Worm (Caenorhabditis elegans) whole organism, early embryonic: ENCODE data around the gene ugt-17.

Experiments used
- F13C5.2 ChIP-seq: sonication (generic microtip); optimal IDR thresholded peaks from 2 replicates; lab custom pipeline; 2017; ENCODE audit warnings: mild to moderate bottlenecking, missing genetic modification characterization, inconsistent platforms, missing compliant biosample characterization
- ama-1 ChIP-seq: fragments of 150-350 bp; optimal IDR thresholded peaks from 2 replicates; lab custom pipeline; 2014
- ceh-36 ChIP-seq: sonication (generic microtip); optimal IDR thresholded peaks from 2 replicates; lab custom pipeline; 2016; ENCODE audit warnings: missing genetic modification characterization, inconsistent platforms, missing compliant biosample characterization
- flt-1 ChIP-seq: fragments of 200-800 bp; sonication (Bioruptor generic); IDR thresholded peaks from 2 replicates; pipeline ENCODE4 v1.3.6; 2022; ENCODE audit warnings: missing genetic modification characterization, missing compliant biosample characterization
- sea-1 ChIP-seq: fragments of 200-800 bp; sonication (Bioruptor generic); conservative IDR thresholded peaks from 2 replicates; pipeline ENCODE4 v1.3.6; 2022; ENCODE audit warnings: missing genetic modification characterization, missing compliant biosample characterization
- tra-4 ChIP-seq: sonication (generic microtip); optimal IDR thresholded peaks from 2 replicates; lab custom pipeline; 2017; ENCODE audit warnings: missing genetic modification characterization, missing compliant biosample characterization

ce11 chrV:10114329-10114728, 9.6 kb upstream of the ugt-17 start, which contains the start of gene cht-5:
- TF ChIP-seq F13C5.2 (tag; lab: Kevin White, UChicago): no peak
- no peak for TF ChIP-seq flt-1 (GFP tag; lab: Robert Waterston, UW)
- no peak for TF ChIP-seq ama-1 (lab: Kevin White, UChicago)
- no peak for TF ChIP-seq tra-4
- no peak for TF ChIP-seq ceh-36
- no peak for TF ChIP-seq sea-1
